Worm (Caenorhabditis elegans) whole organism, midembryonic: ENCODE results near the gene mfsd-8.

Experiments
- ref-1 ChIP-seq: fragments of 200-800 bp; sonication (Bioruptor generic); conservative IDR thresholded peaks from 2 replicates; pipeline ENCODE4 v1.3.6; 2022; ENCODE audit warnings: missing genetic modification reagents, missing genetic modification characterization, missing compliant biosample characterization
- tab-1 ChIP-seq: fragments of 200-800 bp; sonication (Bioruptor generic); IDR thresholded peaks from 2 replicates; pipeline ENCODE4 v1.3.6; 2022; ENCODE audit warnings: missing genetic modification characterization, missing compliant biosample characterization

- TF ChIP-seq ref-1 (GFP tag; lab: Robert Waterston, UW) = no peak
- no peak for TF ChIP-seq tab-1 (GFP tag; lab: Robert Waterston, UW)
These were observed 26.8 kb downstream of the mfsd-8 start for ce11 chrIII:3308940-3309339.
